Worm (Caenorhabditis elegans) whole organism, late embryonic: Measurements from ENCODE around the gene Y22D7AL.11.

Experiments
- C08G9.2 ChIP-seq: sonication (generic microtip); optimal IDR thresholded peaks from 2 replicates; lab custom pipeline; 2016; ENCODE audit warnings: mild to moderate bottlenecking, missing genetic modification characterization, moderate library complexity, missing compliant biosample characterization
- C38D4.7 ChIP-seq: fragments of 200-800 bp; sonication (Bioruptor generic); optimal IDR thresholded peaks from 2 replicates; lab custom pipeline; 2018; ENCODE audit warnings: mild to moderate bottlenecking, missing genetic modification characterization, moderate library complexity, missing compliant biosample characterization
- ama-1 ChIP-seq: fragments of 150-350 bp; optimal IDR thresholded peaks from 2 replicates; lab custom pipeline; 2014
- ceh-18 ChIP-seq: sonication (generic microtip); optimal IDR thresholded peaks from 2 replicates; lab custom pipeline; 2016; ENCODE audit warnings: missing genetic modification characterization, missing compliant biosample characterization
- ceh-22 ChIP-seq: sonication (generic microtip); optimal IDR thresholded peaks from 2 replicates; lab custom pipeline; 2017; ENCODE audit warnings: missing biosample characterization, missing genetic modification characterization
- ceh-30 ChIP-seq: fragments of 150-350 bp; optimal IDR thresholded peaks from 2 replicates; lab custom pipeline; 2014; ENCODE audit warnings: missing biosample characterization, missing genetic modification characterization
- ceh-31 ChIP-seq: sonication (generic microtip); optimal IDR thresholded peaks from 2 replicates; lab custom pipeline; 2016; ENCODE audit warnings: missing genetic modification characterization, missing compliant biosample characterization
- ceh-34 ChIP-seq: sonication (generic microtip); optimal IDR thresholded peaks from 2 replicates; lab custom pipeline; 2016; ENCODE audit warnings: mild to moderate bottlenecking, missing genetic modification characterization, missing compliant biosample characterization
- ceh-45 ChIP-seq: fragments of 200-800 bp; sonication (Bioruptor generic); IDR thresholded peaks from 2 replicates; pipeline ENCODE4 v1.3.6; 2022; ENCODE audit warnings: missing genetic modification reagents, missing genetic modification characterization, missing compliant biosample characterization
- ceh-48 ChIP-seq: sonication (generic microtip); optimal IDR thresholded peaks from 2 replicates; lab custom pipeline; 2016; ENCODE audit warnings: missing genetic modification characterization, inconsistent platforms, missing compliant biosample characterization
- ceh-9 ChIP-seq: sonication (generic microtip); optimal IDR thresholded peaks from 2 replicates; lab custom pipeline; 2016; ENCODE audit warnings: mild to moderate bottlenecking, missing genetic modification characterization, inconsistent platforms, missing compliant biosample characterization
- dmd-4 ChIP-seq: sonication (generic microtip); optimal IDR thresholded peaks from 2 replicates; lab custom pipeline; 2016; ENCODE audit warnings: borderline replicate concordance, missing genetic modification characterization, missing compliant biosample characterization
- dve-1 ChIP-seq: sonication (generic microtip); optimal IDR thresholded peaks from 2 replicates; lab custom pipeline; 2017; ENCODE audit warnings: antibody characterized with exemption, mild to moderate bottlenecking, missing genetic modification characterization, missing compliant biosample characterization
- elt-2 ChIP-seq: sonication (generic microtip); optimal IDR thresholded peaks from 2 replicates; lab custom pipeline; 2016; ENCODE audit warnings: missing genetic modification reagents, missing genetic modification characterization, missing compliant biosample characterization
- elt-4 ChIP-seq: sonication (generic microtip); optimal IDR thresholded peaks from 2 replicates; lab custom pipeline; 2016; ENCODE audit warnings: missing genetic modification characterization, missing compliant biosample characterization
- ets-4 ChIP-seq: sonication (generic microtip); optimal IDR thresholded peaks from 2 replicates; lab custom pipeline; 2016; ENCODE audit warnings: missing genetic modification characterization, missing compliant biosample characterization
- fkh-10 ChIP-seq: fragments of 150-350 bp; optimal IDR thresholded peaks from 2 replicates; lab custom pipeline; 2014; ENCODE audit warnings: missing biosample characterization, missing genetic modification reagents, missing genetic modification characterization
- fkh-6 ChIP-seq: sonication (generic microtip); optimal IDR thresholded peaks from 2 replicates; lab custom pipeline; 2016; ENCODE audit warnings: missing genetic modification characterization, missing compliant biosample characterization
- gmeb-2 ChIP-seq: sonication (generic microtip); optimal IDR thresholded peaks from 2 replicates; lab custom pipeline; 2016; ENCODE audit warnings: missing genetic modification characterization, inconsistent platforms, missing compliant biosample characterization
- hlh-13 ChIP-seq: fragments of 200-800 bp; sonication (Bioruptor generic); optimal IDR thresholded peaks from 2 replicates; lab custom pipeline; 2018; ENCODE audit warnings: mild to moderate bottlenecking, missing genetic modification characterization, missing compliant biosample characterization
- hlh-30 ChIP-seq: sonication (generic microtip); optimal IDR thresholded peaks from 2 replicates; lab custom pipeline; 2017; ENCODE audit warnings: antibody characterized with exemption, missing genetic modification characterization, missing compliant biosample characterization; ENCODE audit not compliant: insufficient read depth
- hlh-6 ChIP-seq: sonication (generic microtip); optimal IDR thresholded peaks from 2 replicates; lab custom pipeline; 2016; ENCODE audit warnings: missing genotype, missing genetic modification characterization, missing compliant biosample characterization
- madf-2 ChIP-seq: sonication (generic microtip); optimal IDR thresholded peaks from 2 replicates; lab custom pipeline; 2017; ENCODE audit warnings: missing genetic modification characterization, missing compliant biosample characterization
- nfya-1 ChIP-seq: sonication (generic microtip); optimal IDR thresholded peaks from 2 replicates; lab custom pipeline; 2017; ENCODE audit warnings: missing genetic modification characterization, mild to moderate bottlenecking, missing compliant biosample characterization, antibody characterized with exemption, moderate library complexity
- nhr-232 ChIP-seq: sonication (generic microtip); optimal IDR thresholded peaks from 2 replicates; lab custom pipeline; 2016; ENCODE audit warnings: missing genetic modification characterization, missing compliant biosample characterization
- npax-4 ChIP-seq: sonication (generic microtip); optimal IDR thresholded peaks from 2 replicates; lab custom pipeline; 2016; ENCODE audit warnings: missing genetic modification characterization, missing compliant biosample characterization
- pag-3 ChIP-seq: sonication (generic microtip); optimal IDR thresholded peaks from 2 replicates; lab custom pipeline; 2016; ENCODE audit warnings: missing compliant biosample characterization, missing genetic modification characterization, borderline replicate concordance
- rnt-1 ChIP-seq: sonication (generic microtip); optimal IDR thresholded peaks from 2 replicates; lab custom pipeline; 2016; ENCODE audit warnings: missing genetic modification characterization, missing compliant biosample characterization
- sdc-2 ChIP-seq: sonication (generic microtip); optimal IDR thresholded peaks from 2 replicates; lab custom pipeline; 2016; ENCODE audit warnings: missing genotype, missing genetic modification characterization, missing compliant biosample characterization
- sox-2 ChIP-seq: fragments of 200-800 bp; sonication (Bioruptor generic); IDR thresholded peaks from 2 replicates; pipeline ENCODE4 v1.3.6; 2022; ENCODE audit warnings: missing genetic modification reagents, missing genetic modification characterization, missing compliant biosample characterization
- tbx-2 ChIP-seq: sonication (generic microtip); optimal IDR thresholded peaks from 2 replicates; lab custom pipeline; 2016; ENCODE audit warnings: missing genetic modification characterization, missing compliant biosample characterization
- unc-3 ChIP-seq, 2 experiments: fragments of 200-800 bp in 1 of 2; sonication (Bioruptor generic) in 1 of 2; sonication (generic microtip) in 1 of 2; conservative IDR thresholded peaks in 1 of 2; optimal IDR thresholded peaks in 1 of 2; 2 replicates each; pipeline versions ENCODE4 v1.3.6 to Lab custom; 2016 to 2022; ENCODE audit warnings: missing compliant biosample characterization in 2 of 2, missing genetic modification characterization in 2 of 2, missing genetic modification reagents in 1 of 2
- unc-55 ChIP-seq: sonication (generic microtip); optimal IDR thresholded peaks from 2 replicates; lab custom pipeline; 2017; ENCODE audit warnings: missing biosample characterization, missing genetic modification reagents, missing genetic modification characterization
- ztf-16 ChIP-seq: sonication (generic microtip); optimal IDR thresholded peaks from 2 replicates; lab custom pipeline; 2017; ENCODE audit warnings: missing genetic modification characterization, missing compliant biosample characterization

Gene Y22D7AL.11

ce11 chrIII:1634270-1634669 lies at the start of gene Y22D7AL.11:
Y22D7AL.11 (minus strand) TSS chrIII:1634370.
- no peak for TF ChIP-seq ceh-48 (tag; lab: Kevin White, UChicago)
- TF ChIP-seq hlh-13 (GFP tag; lab: Kevin White, UChicago), result no peak
- TF ChIP-seq ama-1, result no peak
- no peak for TF ChIP-seq fkh-10 (GFP tag; lab: Kevin White, UChicago)
- no peak for TF ChIP-seq gmeb-2 (tag; lab: Kevin White, UChicago)
- TF ChIP-seq sdc-2 (tag; lab: Kevin White, UChicago), result no peak
- TF ChIP-seq fkh-6, result no peak
- no peak for TF ChIP-seq hlh-6 (tag; lab: Kevin White, UChicago)
- TF ChIP-seq ceh-22, result no peak
- no peak for TF ChIP-seq nhr-232
- TF ChIP-seq ztf-16 (tag; lab: Kevin White, UChicago), result no peak
- TF ChIP-seq hlh-30 (tag; lab: Kevin White, UChicago), result no peak
- TF ChIP-seq pag-3 (tag; lab: Kevin White, UChicago), result no peak
- TF ChIP-seq ceh-30 (tag; lab: Kevin White, UChicago), result no peak
- TF ChIP-seq ceh-45 (GFP tag; lab: Robert Waterston, UW), result no peak
- no peak for TF ChIP-seq dmd-4
- no peak for TF ChIP-seq ceh-34 (tag; lab: Kevin White, UChicago)
- TF ChIP-seq, all 69 proteins: peak for 0

ce11 chrIII:1682262-1682661 lies 48.1 kb upstream of the Y22D7AL.11 start:
- TF ChIP-seq elt-2 (tag; lab: Kevin White, UChicago) (peak; percentile 86), C38D4.7 (GFP tag; lab: Kevin White, UChicago) (no peak), hlh-30 (tag; lab: Kevin White, UChicago) (peak; percentile 51), ceh-18 (tag; lab: Kevin White, UChicago) (peak; percentile 33)

ce11 chrIII:1680996-1681395 lies 46.8 kb upstream of the Y22D7AL.11 start:
- TF ChIP-seq tbx-2 (tag; lab: Kevin White, UChicago), result peak; percentile 44
- TF ChIP-seq sox-2 (GFP tag; lab: Robert Waterston, UW), result no peak
- TF ChIP-seq rnt-1 (tag; lab: Kevin White, UChicago), result peak; percentile 27
- TF ChIP-seq ets-4 (tag; lab: Kevin White, UChicago), result peak; percentile 55
- peak; percentile 35 for TF ChIP-seq nfya-1
- TF ChIP-seq C08G9.2, result peak; percentile 15
- TF ChIP-seq dve-1, result peak; percentile 15
- TF ChIP-seq madf-2 (tag; lab: Kevin White, UChicago), result no peak
- peak; percentile 46 for TF ChIP-seq ceh-31 (tag; lab: Kevin White, UChicago)
- no peak for TF ChIP-seq npax-4
- peak; percentile 83 for TF ChIP-seq elt-2 (tag; lab: Kevin White, UChicago)
- TF ChIP-seq unc-55, result peak; percentile 91

ce11 chrIII:1680393-1680792 lies 46.2 kb upstream of the Y22D7AL.11 start:
- TF ChIP-seq tbx-2 (tag; lab: Kevin White, UChicago) (no peak), hlh-30 (tag; lab: Kevin White, UChicago) (no peak), C08G9.2 (no peak), unc-3 (GFP tag; conservative IDR thresholded peaks at IDR 0.05; lab: Robert Waterston, UW) (no peak), unc-3 (tag; optimal IDR thresholded peaks at IDR 0.05; lab: Kevin White, UChicago) (no peak), ceh-9 (no peak), elt-4 (tag; lab: Kevin White, UChicago) (no peak), fkh-10 (GFP tag; lab: Kevin White, UChicago) (no peak)

ce11 chrIII:1678671-1679070 lies 44.5 kb upstream of the Y22D7AL.11 start:
- TF ChIP-seq ceh-30 (tag; lab: Kevin White, UChicago) (no peak), ceh-18 (tag; lab: Kevin White, UChicago) (peak; percentile 34)
